Worm (Caenorhabditis elegans) whole organism, early embryonic: Measurements from ENCODE around the gene dpy-13.

Source experiments
- B0310.2 ChIP-seq: sonication (generic microtip); optimal IDR thresholded peaks from 2 replicates; lab custom pipeline; 2016; ENCODE audit warnings: mild to moderate bottlenecking, missing genetic modification characterization, missing compliant biosample characterization
- F13C5.2 ChIP-seq: sonication (generic microtip); optimal IDR thresholded peaks from 2 replicates; lab custom pipeline; 2017; ENCODE audit warnings: mild to moderate bottlenecking, missing genetic modification characterization, inconsistent platforms, missing compliant biosample characterization
- aly-1 ChIP-seq: sonication (generic microtip); optimal IDR thresholded peaks from 2 replicates; lab custom pipeline; 2016; ENCODE audit warnings: missing genetic modification characterization, missing compliant biosample characterization
- ama-1 ChIP-seq: fragments of 150-350 bp; optimal IDR thresholded peaks from 2 replicates; lab custom pipeline; 2014
- ceh-13 ChIP-seq: fragments of 200-800 bp; sonication (Bioruptor generic); optimal IDR thresholded peaks from 2 replicates; lab custom pipeline; 2018; ENCODE audit warnings: mild to moderate bottlenecking, missing genetic modification characterization, missing compliant biosample characterization
- ceh-36 ChIP-seq: sonication (generic microtip); optimal IDR thresholded peaks from 2 replicates; lab custom pipeline; 2016; ENCODE audit warnings: missing genetic modification characterization, inconsistent platforms, missing compliant biosample characterization
- ets-7 ChIP-seq: sonication (generic microtip); optimal IDR thresholded peaks from 2 replicates; lab custom pipeline; 2016; ENCODE audit warnings: missing genotype, missing genetic modification characterization, missing compliant biosample characterization
- flt-1 ChIP-seq: fragments of 200-800 bp; sonication (Bioruptor generic); IDR thresholded peaks from 2 replicates; pipeline ENCODE4 v1.3.6; 2022; ENCODE audit warnings: missing genetic modification characterization, missing compliant biosample characterization
- hmbx-1 ChIP-seq: sonication (generic microtip); optimal IDR thresholded peaks from 2 replicates; lab custom pipeline; 2016; ENCODE audit warnings: mild to moderate bottlenecking, missing genetic modification characterization, missing compliant biosample characterization
- hmg-4 ChIP-seq: fragments of 200-800 bp; sonication (Bioruptor generic); optimal IDR thresholded peaks from 2 replicates; lab custom pipeline; 2018; ENCODE audit warnings: mild to moderate bottlenecking, missing genetic modification characterization, missing compliant biosample characterization
- hnd-1 ChIP-seq: sonication (generic microtip); optimal IDR thresholded peaks from 2 replicates; lab custom pipeline; 2016; ENCODE audit warnings: missing genetic modification characterization, missing compliant biosample characterization
- pes-1 ChIP-seq: fragments of 200-800 bp; sonication (Bioruptor generic); IDR thresholded peaks from 2 replicates; pipeline ENCODE4 v1.3.6; 2022; ENCODE audit warnings: missing genetic modification reagents, missing genetic modification characterization, missing compliant biosample characterization
- scrt-1 ChIP-seq: fragments of 200-800 bp; sonication (Bioruptor generic); IDR thresholded peaks from 2 replicates; pipeline ENCODE4 v1.3.6; 2022; ENCODE audit warnings: missing genetic modification characterization, missing compliant biosample characterization
- sea-1 ChIP-seq: fragments of 200-800 bp; sonication (Bioruptor generic); conservative IDR thresholded peaks from 2 replicates; pipeline ENCODE4 v1.3.6; 2022; ENCODE audit warnings: missing genetic modification characterization, missing compliant biosample characterization
- tbx-11 ChIP-seq: fragments of 200-800 bp; sonication (Bioruptor generic); IDR thresholded peaks from 2 replicates; pipeline ENCODE4 v1.3.6; 2022; ENCODE audit warnings: missing genetic modification characterization, missing compliant biosample characterization
- tbx-37 ChIP-seq: fragments of 200-800 bp; sonication (Bioruptor generic); conservative IDR thresholded peaks from 2 replicates; pipeline ENCODE4 v1.3.6; 2022; ENCODE audit warnings: missing genetic modification reagents, missing genetic modification characterization, missing compliant biosample characterization
- tra-4 ChIP-seq: sonication (generic microtip); optimal IDR thresholded peaks from 2 replicates; lab custom pipeline; 2017; ENCODE audit warnings: missing genetic modification characterization, missing compliant biosample characterization

dpy-13 gene

ce11 chrIV:4270925-4271324 lies 35.5 kb downstream of the dpy-13 start, which contains the start of gene F36A4.2:
F36A4.2 (plus strand) TSS chrIV:4271225.
- TF ChIP-seq flt-1 (GFP tag; lab: Robert Waterston, UW) = no peak
- TF ChIP-seq aly-1 (tag; lab: Kevin White, UChicago) = no peak
- no peak for TF ChIP-seq pes-1 (GFP tag; lab: Robert Waterston, UW)
- TF ChIP-seq ceh-13 = no peak
- TF ChIP-seq ets-7 (tag; lab: Kevin White, UChicago) = no peak
- no peak for TF ChIP-seq F13C5.2 (tag; lab: Kevin White, UChicago)
- no peak for TF ChIP-seq ceh-36 (tag; lab: Kevin White, UChicago)
- no peak for TF ChIP-seq tra-4
- no peak for TF ChIP-seq ama-1 (lab: Kevin White, UChicago)
- no peak for TF ChIP-seq tbx-37 (GFP tag; lab: Robert Waterston, UW)
- TF ChIP-seq B0310.2 (tag; lab: Kevin White, UChicago) = no peak
- TF ChIP-seq tbx-11 (GFP tag; lab: Robert Waterston, UW) = no peak
- TF ChIP-seq sea-1 (GFP tag; lab: Robert Waterston, UW) = no peak
- TF ChIP-seq hmg-4 = no peak
- no peak for TF ChIP-seq hmbx-1
- TF ChIP-seq scrt-1 = no peak
- TF ChIP-seq hnd-1 = no peak

ce11 chrIV:4272167-4272566 lies 36.8 kb downstream of the dpy-13 start, which contains the start of gene F36A4.1:
F36A4.1 (plus strand) TSS chrIV:4272467.
- TF ChIP-seq tra-4 = no peak
- no peak for TF ChIP-seq flt-1 (GFP tag; lab: Robert Waterston, UW)
- TF ChIP-seq aly-1 (tag; lab: Kevin White, UChicago) = no peak
- TF ChIP-seq ceh-13 = no peak
- no peak for TF ChIP-seq pes-1 (GFP tag; lab: Robert Waterston, UW)
- no peak for TF ChIP-seq ceh-36 (tag; lab: Kevin White, UChicago)
- no peak for TF ChIP-seq F13C5.2 (tag; lab: Kevin White, UChicago)
- TF ChIP-seq hnd-1 = no peak
- no peak for TF ChIP-seq hmg-4

- TF ChIP-seq hmg-4 (no peak), tbx-37 (GFP tag; lab: Robert Waterston, UW) (no peak), F13C5.2 (tag; lab: Kevin White, UChicago) (no peak), ceh-13 (no peak), aly-1 (tag; lab: Kevin White, UChicago) (no peak), ceh-36 (tag; lab: Kevin White, UChicago) (no peak), B0310.2 (tag; lab: Kevin White, UChicago) (no peak), ets-7 (tag; lab: Kevin White, UChicago) (no peak), hnd-1 (no peak), sea-1 (GFP tag; lab: Robert Waterston, UW) (no peak), ama-1 (lab: Kevin White, UChicago) (no peak), flt-1 (GFP tag; lab: Robert Waterston, UW) (no peak), pes-1 (GFP tag; lab: Robert Waterston, UW) (no peak), tbx-11 (GFP tag; lab: Robert Waterston, UW) (no peak)
Observed at ce11 chrIV:4277694-4278093, 42.3 kb downstream of the dpy-13 start, which contains the start of gene nhr-78. nhr-78 (minus strand) TSS chrIV:4277875.

- no peak for TF ChIP-seq pes-1 (GFP tag; lab: Robert Waterston, UW)
- TF ChIP-seq ceh-13 = no peak
Observed at ce11 chrIV:4284020-4284419, 48.6 kb downstream of the dpy-13 start, which contains the start of gene F15E6.6. F15E6.6 (minus strand) TSS chrIV:4284120.

- TF ChIP-seq F13C5.2 (tag; lab: Kevin White, UChicago) (no peak), tbx-37 (GFP tag; lab: Robert Waterston, UW) (no peak), scrt-1 (no peak), hmbx-1 (no peak), ceh-36 (tag; lab: Kevin White, UChicago) (no peak), ama-1 (lab: Kevin White, UChicago) (no peak), tra-4 (no peak), B0310.2 (tag; lab: Kevin White, UChicago) (no peak), aly-1 (tag; lab: Kevin White, UChicago) (no peak), tbx-11 (GFP tag; lab: Robert Waterston, UW) (no peak)
Observed at ce11 chrIV:4284989-4285388, 49.6 kb downstream of the dpy-13 start.
